Worm (Caenorhabditis elegans) whole organism, L1 larva: ENCODE measurements around the gene Y62H9A.5.

Experiments used
- C04F5.9 ChIP-seq: sonication (generic microtip); optimal IDR thresholded peaks from 2 replicates; lab custom pipeline; 2016; ENCODE audit warnings: missing genetic modification characterization, missing compliant biosample characterization
- C16A3.4 ChIP-seq: fragments of 150-350 bp; optimal IDR thresholded peaks from 2 replicates; lab custom pipeline; 2014; ENCODE audit warnings: missing biosample characterization, missing genetic modification characterization
- F16B12.6 ChIP-seq: fragments of 150-350 bp; optimal IDR thresholded peaks from 2 replicates; lab custom pipeline; 2014; ENCODE audit warnings: missing biosample characterization, missing genetic modification characterization
- aly-2 ChIP-seq: fragments of 150-350 bp; optimal IDR thresholded peaks from 2 replicates; lab custom pipeline; 2014; ENCODE audit warnings: missing biosample characterization, missing genetic modification characterization
- blmp-1 ChIP-seq: fragments of 150-350 bp; optimal IDR thresholded peaks from 2 replicates; lab custom pipeline; 2014; ENCODE audit warnings: missing biosample characterization, missing genetic modification characterization
- ceh-8 ChIP-seq: fragments of 200-800 bp; sonication (Bioruptor generic); optimal IDR thresholded peaks from 2 replicates; lab custom pipeline; 2018; ENCODE audit warnings: mild to moderate bottlenecking, missing genetic modification characterization, moderate library complexity, missing compliant biosample characterization
- dpl-1 ChIP-seq, 3 experiments: fragments of 150-350 bp in 2 of 3; sonication (generic microtip) in 1 of 3; optimal IDR thresholded peaks; 2 replicates each; lab custom pipeline; 2014 to 2017; ENCODE audit warnings: missing biosample characterization in 3 of 3, missing genetic modification characterization in 3 of 3, missing genetic modification reagents in 3 of 3
- dsc-1 ChIP-seq: sonication (generic microtip); optimal IDR thresholded peaks from 2 replicates; lab custom pipeline; 2016; ENCODE audit warnings: mild to moderate bottlenecking, missing genetic modification characterization, missing compliant biosample characterization
- efl-1 ChIP-seq, 4 experiments: fragments of 150-350 bp; optimal IDR thresholded peaks in 3 of 4; peaks in 1 of 4; 1 replicate in 1 of 4; 2 replicates in 3 of 4; lab custom pipeline; 2014; ENCODE audit warnings: missing biosample characterization in 2 of 4, missing genetic modification characterization in 2 of 4, missing genetic modification reagents in 2 of 4
- egl-13 ChIP-seq: sonication (generic microtip); optimal IDR thresholded peaks from 2 replicates; lab custom pipeline; 2016; ENCODE audit warnings: missing genotype, missing genetic modification reagents, missing genetic modification characterization, missing compliant biosample characterization
- elt-3 ChIP-seq, 6 experiments: fragments of 150-350 bp in 1 of 6; sonication (generic microtip); optimal IDR thresholded peaks; 2 replicates each; lab custom pipeline; 2017 to 2018; ENCODE audit warnings: missing biosample characterization in 6 of 6, missing genetic modification characterization in 6 of 6, inconsistent platforms in 1 of 6
- ets-5 ChIP-seq: fragments of 200-800 bp; sonication (Bioruptor generic); IDR thresholded peaks from 2 replicates; pipeline ENCODE4 v1.3.6; 2022; ENCODE audit warnings: missing genetic modification characterization, missing compliant biosample characterization
- fos-1 ChIP-seq: fragments of 150-350 bp; optimal IDR thresholded peaks from 2 replicates; lab custom pipeline; 2014; ENCODE audit warnings: missing biosample characterization, missing genetic modification characterization
- hlh-4 ChIP-seq: sonication (generic microtip); optimal IDR thresholded peaks from 2 replicates; lab custom pipeline; 2016; ENCODE audit warnings: mild to moderate bottlenecking, missing genetic modification characterization, missing compliant biosample characterization
- lin-13 ChIP-seq: fragments of 150-350 bp; optimal IDR thresholded peaks from 2 replicates; lab custom pipeline; 2014; ENCODE audit warnings: missing biosample characterization, missing genetic modification reagents, missing genetic modification characterization
- lin-14 ChIP-seq: fragments of 200-800 bp; sonication (Bioruptor generic); optimal IDR thresholded peaks from 2 replicates; lab custom pipeline; 2018; ENCODE audit warnings: mild to moderate bottlenecking, missing genetic modification characterization, moderate library complexity, missing compliant biosample characterization
- lin-39 ChIP-seq: fragments of 150-350 bp; optimal IDR thresholded peaks from 2 replicates; lab custom pipeline; 2014; ENCODE audit warnings: missing biosample characterization, missing genetic modification reagents, missing genetic modification characterization
- mab-9 ChIP-seq: fragments of 200-800 bp; sonication (Bioruptor generic); IDR thresholded peaks from 2 replicates; pipeline ENCODE4 v1.3.6; 2022; ENCODE audit warnings: missing genetic modification reagents, missing genetic modification characterization, missing compliant biosample characterization
- mef-2 ChIP-seq: fragments of 150-350 bp; optimal IDR thresholded peaks from 2 replicates; lab custom pipeline; 2014; ENCODE audit warnings: missing biosample characterization, missing genetic modification characterization
- nhr-12 ChIP-seq: sonication (generic microtip); optimal IDR thresholded peaks from 2 replicates; lab custom pipeline; 2017; ENCODE audit warnings: missing biosample characterization, missing genetic modification characterization
- nhr-237 ChIP-seq: fragments of 150-350 bp; optimal IDR thresholded peaks from 2 replicates; lab custom pipeline; 2014; ENCODE audit warnings: missing biosample characterization, missing genetic modification characterization
- nhr-76 ChIP-seq: sonication (generic microtip); optimal IDR thresholded peaks from 2 replicates; lab custom pipeline; 2017; ENCODE audit warnings: missing biosample characterization, missing genetic modification characterization
- nhr-77 ChIP-seq: fragments of 150-350 bp; optimal IDR thresholded peaks from 2 replicates; lab custom pipeline; 2014; ENCODE audit warnings: missing biosample characterization, missing genetic modification characterization
- nhr-84 ChIP-seq: sonication (generic microtip); optimal IDR thresholded peaks from 2 replicates; lab custom pipeline; 2017; ENCODE audit warnings: missing biosample characterization, missing genetic modification characterization
- nhr-85 ChIP-seq: sonication (generic microtip); peaks from one replicate; lab custom pipeline; 2016; ENCODE audit warnings: missing genetic modification characterization, inconsistent platforms, missing compliant biosample characterization
- nhr-90 ChIP-seq: sonication (generic microtip); optimal IDR thresholded peaks from 2 replicates; lab custom pipeline; 2016; ENCODE audit warnings: mild to moderate bottlenecking, missing genetic modification characterization, missing compliant biosample characterization; ENCODE audit not compliant: poor library complexity
- pqm-1 ChIP-seq: sonication (generic microtip); optimal IDR thresholded peaks from 3 replicates; lab custom pipeline; 2017; ENCODE audit warnings: missing biosample characterization, missing genetic modification characterization
- skn-1 ChIP-seq: fragments of 150-350 bp; optimal IDR thresholded peaks from 2 replicates; lab custom pipeline; 2014; ENCODE audit warnings: missing biosample characterization, missing genetic modification characterization
- snpc-4 ChIP-seq: fragments of 150-350 bp; optimal IDR thresholded peaks from 2 replicates; lab custom pipeline; 2014; ENCODE audit warnings: missing biosample characterization, missing genetic modification characterization
- snu-23 ChIP-seq: sonication (generic microtip); optimal IDR thresholded peaks from 2 replicates; lab custom pipeline; 2016; ENCODE audit warnings: missing genetic modification characterization, missing compliant biosample characterization
- sox-4 ChIP-seq: sonication (generic microtip); optimal IDR thresholded peaks from 2 replicates; lab custom pipeline; 2016; ENCODE audit warnings: missing genetic modification characterization, missing compliant biosample characterization
- sptf-1 ChIP-seq: fragments of 150-350 bp; optimal IDR thresholded peaks from 2 replicates; lab custom pipeline; 2014; ENCODE audit warnings: missing biosample characterization, missing genetic modification characterization
- sup-37 ChIP-seq: fragments of 200-800 bp; sonication (Bioruptor generic); optimal IDR thresholded peaks from 2 replicates; lab custom pipeline; 2018; ENCODE audit warnings: mild to moderate bottlenecking, missing genetic modification characterization, missing compliant biosample characterization
- tlp-1 ChIP-seq: fragments of 150-350 bp; optimal IDR thresholded peaks from 2 replicates; lab custom pipeline; 2014; ENCODE audit warnings: missing biosample characterization, missing genetic modification characterization
- unc-130 ChIP-seq: fragments of 150-350 bp; optimal IDR thresholded peaks from 2 replicates; lab custom pipeline; 2017; ENCODE audit warnings: missing biosample characterization, missing genetic modification characterization, inconsistent platforms
- unc-86 ChIP-seq: sonication (generic microtip); optimal IDR thresholded peaks from 2 replicates; lab custom pipeline; 2016; ENCODE audit warnings: missing genetic modification characterization, missing compliant biosample characterization
- xbp-1 ChIP-seq: sonication (generic microtip); optimal IDR thresholded peaks from 2 replicates; lab custom pipeline; 2016; ENCODE audit warnings: missing genetic modification characterization, missing compliant biosample characterization
- zag-1 ChIP-seq: fragments of 150-350 bp; optimal IDR thresholded peaks from 2 replicates; lab custom pipeline; 2014; ENCODE audit warnings: missing biosample characterization, missing genetic modification characterization
- zip-4 ChIP-seq: fragments of 200-800 bp; sonication (Bioruptor generic); optimal IDR thresholded peaks from 2 replicates; lab custom pipeline; 2018; ENCODE audit warnings: mild to moderate bottlenecking, missing genetic modification characterization, moderate library complexity, missing compliant biosample characterization
- ztf-11 ChIP-seq, 2 experiments: sonication (generic microtip); optimal IDR thresholded peaks; 2 replicates each; lab custom pipeline; 2016 to 2017; ENCODE audit warnings: missing genetic modification characterization in 2 of 2, missing biosample characterization in 1 of 2, missing compliant biosample characterization in 1 of 2
- ztf-4 ChIP-seq: fragments of 150-350 bp; optimal IDR thresholded peaks from 2 replicates; lab custom pipeline; 2014; ENCODE audit warnings: missing biosample characterization, missing genetic modification characterization

Gene Y62H9A.5

DNA sequence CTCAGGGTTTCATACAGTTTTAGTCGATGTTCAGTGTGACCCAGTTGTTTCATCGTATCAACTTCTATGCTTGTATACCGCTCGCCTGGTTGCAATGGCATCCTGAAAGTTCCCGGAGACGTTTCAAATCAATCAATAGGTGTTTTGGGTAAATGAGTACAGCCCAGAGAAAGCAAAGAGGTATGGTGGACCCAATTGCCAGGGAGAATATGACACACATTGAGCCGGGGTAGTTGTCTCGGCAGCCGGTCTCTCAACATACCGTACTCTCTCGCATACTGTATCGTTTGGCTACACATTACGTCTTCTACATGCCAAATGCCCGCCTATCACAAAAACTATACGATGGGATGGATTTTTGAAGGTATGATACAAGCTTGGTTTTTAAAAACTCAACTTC, 15.3 kb upstream of the Y62H9A.5 start, which contains the start of gene Y62H9A.9:
Gene Y62H9A.9, minus strand, starts transcription at position 101 of the 400 bp plus-strand sequence.
- TF ChIP-seq ets-5 (0 out of 2 replicates have a peak, but pooled peaks have one; percentile 48), nhr-77 (no peak)

DNA sequence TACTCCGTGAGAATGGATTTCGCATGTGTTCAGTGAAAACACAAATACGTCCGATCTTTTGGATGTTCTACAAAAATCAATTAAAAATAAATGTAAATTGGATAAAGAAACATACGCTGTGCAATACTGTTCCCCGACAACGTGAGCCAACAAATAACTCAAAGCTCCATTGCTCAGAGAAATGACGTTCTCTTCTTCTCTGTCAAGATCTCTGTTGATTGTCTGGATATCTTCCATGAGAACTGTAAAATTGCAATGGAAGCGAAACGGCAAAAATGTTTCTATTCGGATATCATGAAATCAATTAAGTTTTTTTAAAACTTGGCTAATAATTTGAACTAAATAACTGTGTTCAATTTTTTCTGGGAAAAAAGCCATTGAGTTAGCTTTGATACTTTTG, 14.0 kb upstream of the Y62H9A.5 start:
- TF ChIP-seq efl-1 (optimal IDR thresholded peaks at IDR 0.05; lab: Kevin White, UChicago) (no peak), efl-1 (GFP tag; optimal IDR thresholded peaks at IDR 0.05 in 1 of 2; lab: Kevin White, UChicago) (no peak), zag-1 (tag; lab: Kevin White, UChicago) (no peak), tlp-1 (no peak), egl-13 (tag; lab: Kevin White, UChicago) (no peak), sox-4 (no peak), aly-2 (no peak)

DNA sequence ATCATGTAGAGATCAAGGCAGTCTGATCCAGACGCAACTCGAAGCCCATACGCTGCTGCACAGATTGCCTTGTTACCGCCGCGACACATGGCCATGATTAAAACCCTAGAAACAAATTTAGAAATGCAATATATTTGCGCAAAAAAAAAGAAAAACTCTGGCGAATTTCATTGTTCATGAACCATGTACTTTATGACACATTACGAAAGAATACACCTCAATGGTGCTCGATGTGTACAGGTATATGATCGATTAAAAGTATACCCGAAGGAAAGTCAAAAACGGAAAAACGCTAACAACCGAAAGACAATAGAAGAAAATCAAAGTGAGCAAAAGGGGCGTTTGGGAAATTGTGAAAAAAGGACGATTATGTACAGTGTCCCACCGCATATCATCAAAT, 9.6 kb upstream of the Y62H9A.5 start, which contains the start of gene Y62H9A.8:
Gene Y62H9A.8, minus strand, starts transcription at position 101 of the 400 bp plus-strand sequence.
- no peak for TF ChIP-seq pqm-1 (tag; lab: Kevin White, UChicago)
- no peak for TF ChIP-seq sup-37 (GFP tag; lab: Kevin White, UChicago)
- no peak for TF ChIP-seq ets-5
- no peak for TF ChIP-seq ceh-8 (GFP tag; lab: Kevin White, UChicago)
- no peak for TF ChIP-seq hlh-4 (tag; lab: Kevin White, UChicago)
- TF ChIP-seq mab-9 (GFP tag; lab: Robert Waterston, UW) = no peak
- TF ChIP-seq nhr-12 (tag; lab: Kevin White, UChicago) = no peak
- no peak for TF ChIP-seq blmp-1 (tag; lab: Kevin White, UChicago)
- no peak for TF ChIP-seq efl-1 (optimal IDR thresholded peaks at IDR 0.05; lab: Kevin White, UChicago)
- TF ChIP-seq efl-1 (GFP tag; optimal IDR thresholded peaks at IDR 0.05 in 1 of 2; lab: Kevin White, UChicago) = no peak
- no peak for TF ChIP-seq ztf-4 (tag; lab: Kevin White, UChicago)
- TF ChIP-seq dsc-1 (tag; lab: Kevin White, UChicago) = no peak
- no peak for TF ChIP-seq unc-86 (tag; lab: Kevin White, UChicago)
- no peak for TF ChIP-seq lin-14 (GFP tag; lab: Kevin White, UChicago)
- TF ChIP-seq fos-1 (tag; lab: Kevin White, UChicago) = no peak
- TF ChIP-seq snu-23 = no peak
- TF ChIP-seq zip-4 (GFP tag; lab: Kevin White, UChicago) = no peak
- TF ChIP-seq F16B12.6 (tag; lab: Kevin White, UChicago) = no peak
- no peak for TF ChIP-seq C16A3.4 (tag; lab: Kevin White, UChicago)

DNA sequence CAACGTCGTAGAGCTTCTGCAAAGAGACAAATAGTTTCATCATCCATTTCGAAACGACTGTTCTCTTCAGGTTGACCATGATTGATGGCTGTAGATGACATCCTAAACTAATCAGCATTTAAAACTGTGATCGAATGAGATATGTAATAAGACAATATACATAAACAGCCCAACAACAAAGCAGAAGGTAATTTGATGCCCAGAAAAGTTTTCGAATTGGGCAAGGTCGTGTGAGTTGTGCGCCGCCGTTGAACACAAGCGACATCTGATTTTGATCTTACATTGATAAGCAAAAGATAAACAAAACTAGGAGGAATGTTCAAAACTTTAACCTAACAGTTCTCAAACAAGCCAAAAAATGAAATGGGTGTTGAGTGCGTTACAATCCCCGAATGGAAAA, 2.9 kb upstream of the Y62H9A.5 start, which contains the start of gene Y62H9A.7:
Gene Y62H9A.7, minus strand, starts transcription at position 101 of the 400 bp plus-strand sequence.
- TF ChIP-seq zip-4 (GFP tag; lab: Kevin White, UChicago) (no peak), F16B12.6 (tag; lab: Kevin White, UChicago) (no peak), sox-4 (no peak), unc-86 (tag; lab: Kevin White, UChicago) (no peak), nhr-85 (tag; lab: Kevin White, UChicago) (no peak)

ce11 chrX:11879871-11880270, 2.8 kb downstream of the Y62H9A.5 start, which contains the start of the genes Y62H9A.3 and Y62H9A.4:
Gene Y62H9A.3 (minus strand): TSS chrX:11879971.
Gene Y62H9A.4 (plus strand): TSS chrX:11880126.
- TF ChIP-seq C04F5.9 (tag; lab: Kevin White, UChicago) = no peak
- no peak for TF ChIP-seq snpc-4 (tag; lab: Kevin White, UChicago)
- TF ChIP-seq skn-1 (tag; lab: Kevin White, UChicago) = no peak
- TF ChIP-seq nhr-84 = no peak
- TF ChIP-seq aly-2 = no peak
- no peak for TF ChIP-seq ztf-11 (tag; optimal IDR thresholded peaks at IDR 0.05; lab: Kevin White, UChicago)
- TF ChIP-seq lin-39 (tag; lab: Kevin White, UChicago) = no peak
- no peak for TF ChIP-seq mef-2 (tag; lab: Kevin White, UChicago)
- TF ChIP-seq sptf-1 (tag; lab: Kevin White, UChicago) = no peak
- TF ChIP-seq elt-3 (tag; optimal IDR thresholded peaks at IDR 0.05; lab: Kevin White, UChicago) = no peak
- TF ChIP-seq nhr-76 (tag; lab: Kevin White, UChicago) = no peak
- no peak for TF ChIP-seq dpl-1 (GFP tag; optimal IDR thresholded peaks at IDR 0.05; lab: Kevin White, UChicago)
- no peak for TF ChIP-seq snu-23
- no peak for TF ChIP-seq nhr-90 (tag; lab: Kevin White, UChicago)
- no peak for TF ChIP-seq lin-13 (GFP tag; lab: Kevin White, UChicago)
- no peak for TF ChIP-seq xbp-1 (tag; lab: Kevin White, UChicago)
- no peak for TF ChIP-seq nhr-237 (tag; lab: Kevin White, UChicago)
- TF ChIP-seq unc-130 (tag; lab: Kevin White, UChicago) = no peak
